Fruit fly (Drosophila melanogaster) whole organism, embryonic: ENCODE measurements around the gene Ugt37A2.

Experiments
- CG12071 ChIP-seq: fragments of 200-800 bp; sonication (Bioruptor generic); optimal IDR thresholded peaks from 3 replicates; lab custom pipeline; 2018; ENCODE audit warnings: missing biosample characterization, mild to moderate bottlenecking, missing genetic modification characterization
- CG13624 ChIP-seq: fragments of 200-800 bp; sonication (Bioruptor generic); optimal IDR thresholded peaks from 2 replicates; lab custom pipeline; 2016; ENCODE audit warnings: missing biosample characterization, missing genetic modification characterization
- CG17802 ChIP-seq: fragments of 200-800 bp; sonication (Bioruptor generic); optimal IDR thresholded peaks from 2 replicates; lab custom pipeline; 2018; ENCODE audit warnings: missing biosample characterization, mild to moderate bottlenecking, missing genetic modification characterization, moderate library complexity
- CG4360 ChIP-seq: fragments of 200-800 bp; sonication (Bioruptor generic); IDR thresholded peaks from 2 replicates; pipeline ENCODE4 v1.3.6; 2022; ENCODE audit warnings: missing biosample characterization, missing genetic modification characterization
- ems ChIP-seq: fragments of 200-800 bp; sonication (Bioruptor generic); optimal IDR thresholded peaks from 3 replicates; lab custom pipeline; 2016; ENCODE audit warnings: missing biosample characterization, missing genetic modification characterization
- exex ChIP-seq: fragments of 200-800 bp; sonication (Bioruptor generic); optimal IDR thresholded peaks from 4 replicates; lab custom pipeline; 2018; ENCODE audit warnings: missing biosample characterization, mild to moderate bottlenecking, missing genetic modification characterization, moderate library complexity
- ind ChIP-seq: fragments of 200-800 bp; sonication (Bioruptor generic); optimal IDR thresholded peaks from 3 replicates; lab custom pipeline; 2016; ENCODE audit warnings: missing biosample characterization, missing genetic modification characterization

- TF ChIP-seq exex (no peak), CG4360 (GFP tag; lab: Robert Waterston, UW) (no peak), ems (no peak), CG12071 (GFP tag; lab: Kevin White, UChicago) (no peak), ind (GFP tag; lab: Kevin White, UChicago) (no peak), CG17802 (tag; lab: Kevin White, UChicago) (no peak), CG13624 (GFP tag; lab: Kevin White, UChicago) (no peak)
These were observed 39.0 kb upstream of the Ugt37A2 start for dm6 chr3R:12700454-12700853.
